1 fruit fly cellular context compared by ENCODE assay signal in the genomic region with DNA sequence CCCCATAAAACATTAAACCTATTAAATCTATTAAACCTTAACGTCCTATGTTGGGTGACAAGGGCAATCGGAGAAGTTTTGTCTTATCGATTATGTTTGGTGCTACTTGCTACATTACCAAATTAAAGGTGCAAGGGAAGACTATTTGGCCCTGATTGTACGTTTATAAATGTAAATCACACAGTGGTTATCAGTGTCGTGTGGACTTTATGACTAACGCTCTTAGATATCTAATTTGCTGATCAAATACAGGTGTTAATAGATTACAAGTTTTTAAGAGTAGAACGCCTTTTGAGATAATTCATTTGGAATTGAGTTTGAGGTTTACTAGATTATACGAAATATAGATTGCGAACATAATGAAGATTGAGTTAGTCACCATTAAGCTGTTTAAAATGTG.
TF ChIP-seq lines count a peak whose summit lies in the region.

No protein-coding gene starts in this region.

TF ChIP-seq in whole organism, embryonic, 481 proteins besides CTCF, POLR2A, EP300 and RAD21 (continued from another document and continues in another):
- TF ChIP-seq Sox100B (GFP tag; optimal IDR thresholded peaks at IDR 0.05; lab: Kevin White, UChicago): no peak
- no peak for TF ChIP-seq CG17361 (GFP tag; IDR thresholded peaks at IDR 0.05; lab: Robert Waterston, UW)
- TF ChIP-seq CG8924 (tag; optimal IDR thresholded peaks at IDR 0.05; lab: Kevin White, UChicago): no peak
- TF ChIP-seq HLH4C (GFP tag; IDR thresholded peaks at IDR 0.05; lab: Robert Waterston, UW; ENCODE audit: partially characterized antibody): no peak
- TF ChIP-seq sim (GFP tag; IDR thresholded peaks at IDR 0.05; lab: Robert Waterston, UW): no peak
- no peak for TF ChIP-seq mld (GFP tag; IDR thresholded peaks at IDR 0.05; lab: Robert Waterston, UW; ENCODE audit: partially characterized antibody)
- no peak for TF ChIP-seq CG11560 (tag; IDR thresholded peaks at IDR 0.05; lab: Robert Waterston, UW)
- TF ChIP-seq CG6765 (GFP tag; optimal IDR thresholded peaks at IDR 0.05; lab: Kevin White, UChicago): peak; percentile 44
- no peak for TF ChIP-seq fd96Cb (tag; optimal IDR thresholded peaks at IDR 0.05; lab: Kevin White, UChicago)
- no peak for TF ChIP-seq pfk (GFP tag; optimal IDR thresholded peaks at IDR 0.05; lab: Kevin White, UChicago)
- 0 out of 2 replicates have a peak, but pooled peaks have one; percentile 13 for TF ChIP-seq Atf6 (GFP tag; IDR thresholded peaks at IDR 0.05; lab: Robert Waterston, UW)
- TF ChIP-seq Trl (optimal IDR thresholded peaks at IDR 0.05; lab: Kevin White, UChicago): no peak
- TF ChIP-seq Trl (GFP tag; optimal IDR thresholded peaks at IDR 0.05; lab: Kevin White, UChicago): no peak
- TF ChIP-seq maf-S (GFP tag; optimal IDR thresholded peaks at IDR 0.05; lab: Kevin White, UChicago): no peak
- no peak for TF ChIP-seq sob (GFP tag; IDR thresholded peaks at IDR 0.05; lab: Robert Waterston, UW)
- TF ChIP-seq CG1603 (tag; optimal IDR thresholded peaks at IDR 0.05; lab: Kevin White, UChicago): no peak
- peak; percentile 81 for TF ChIP-seq lab (GFP tag; optimal IDR thresholded peaks at IDR 0.05; lab: Kevin White, UChicago)
- TF ChIP-seq stwl (tag; optimal IDR thresholded peaks at IDR 0.05; lab: Kevin White, UChicago): no peak
- no peak for TF ChIP-seq sisA (GFP tag; IDR thresholded peaks at IDR 0.05; lab: Robert Waterston, UW)
- no peak for TF ChIP-seq Ravus (GFP tag; IDR thresholded peaks at IDR 0.05; lab: Robert Waterston, UW)
- TF ChIP-seq Optix (GFP tag; IDR thresholded peaks at IDR 0.05; lab: Robert Waterston, UW): no peak
- TF ChIP-seq CG8290 (GFP tag; optimal IDR thresholded peaks at IDR 0.05; lab: Kevin White, UChicago): no peak
- TF ChIP-seq CG8290 (tag; optimal IDR thresholded peaks at IDR 0.05; lab: Kevin White, UChicago): no peak
- no peak for TF ChIP-seq az2 (GFP tag; optimal IDR thresholded peaks at IDR 0.05; lab: Kevin White, UChicago)
- no peak for TF ChIP-seq fd102C (GFP tag; optimal IDR thresholded peaks at IDR 0.05; lab: Kevin White, UChicago)
- TF ChIP-seq exex (tag; optimal IDR thresholded peaks at IDR 0.05; lab: Kevin White, UChicago): peak; percentile 88
- TF ChIP-seq CG6813 (GFP tag; optimal IDR thresholded peaks at IDR 0.05; lab: Kevin White, UChicago): peak; percentile 43
- TF ChIP-seq ERR (GFP tag; optimal IDR thresholded peaks at IDR 0.05; lab: Kevin White, UChicago): no peak
- no peak for TF ChIP-seq ttk (GFP tag; IDR thresholded peaks at IDR 0.05; lab: Robert Waterston, UW)
- peak; percentile 46 for TF ChIP-seq CG10543 (GFP tag; optimal IDR thresholded peaks at IDR 0.05; lab: Kevin White, UChicago)
- no peak for TF ChIP-seq Ssrp (tag; optimal IDR thresholded peaks at IDR 0.05; lab: Kevin White, UChicago)
- no peak for TF ChIP-seq CG2129 (GFP tag; IDR thresholded peaks at IDR 0.05; lab: Robert Waterston, UW; ENCODE audit: partially characterized antibody)
- TF ChIP-seq CG34376 (GFP tag; optimal IDR thresholded peaks at IDR 0.05; lab: Kevin White, UChicago): peak; percentile 88
- no peak for TF ChIP-seq CG6654 (GFP tag; optimal IDR thresholded peaks at IDR 0.05; lab: Kevin White, UChicago)
- TF ChIP-seq HmgZ (tag; optimal IDR thresholded peaks at IDR 0.05; lab: Kevin White, UChicago): peak; percentile 32
- TF ChIP-seq H2.0 (GFP tag; IDR thresholded peaks at IDR 0.05; lab: Robert Waterston, UW): no peak
- no peak for TF ChIP-seq Spps (tag; optimal IDR thresholded peaks at IDR 0.05; lab: Kevin White, UChicago)
- TF ChIP-seq Dip2 (GFP tag; IDR thresholded peaks at IDR 0.05; lab: Robert Waterston, UW): no peak
- no peak for TF ChIP-seq emc (GFP tag; optimal IDR thresholded peaks at IDR 0.05; lab: Kevin White, UChicago)
- TF ChIP-seq CG34224 (GFP tag; IDR thresholded peaks at IDR 0.05; lab: Robert Waterston, UW; ENCODE audit: partially characterized antibody): no peak
- TF ChIP-seq CG18619 (GFP tag; optimal IDR thresholded peaks at IDR 0.05; lab: Kevin White, UChicago): no peak
- TF ChIP-seq rib (GFP tag; IDR thresholded peaks at IDR 0.05; lab: Robert Waterston, UW): no peak
- TF ChIP-seq shn (GFP tag; optimal IDR thresholded peaks at IDR 0.05; lab: Kevin White, UChicago): no peak
- no peak for TF ChIP-seq schlank (tag; optimal IDR thresholded peaks at IDR 0.05; lab: Kevin White, UChicago)
- no peak for TF ChIP-seq MBD-R2 (GFP tag; IDR thresholded peaks at IDR 0.05; lab: Robert Waterston, UW)
- TF ChIP-seq CG3065 (GFP tag; optimal IDR thresholded peaks at IDR 0.05; lab: Kevin White, UChicago): no peak
- TF ChIP-seq ftz-f1 (GFP tag; optimal IDR thresholded peaks at IDR 0.05; lab: Kevin White, UChicago): no peak
- TF ChIP-seq tup (GFP tag; optimal IDR thresholded peaks at IDR 0.05; lab: Kevin White, UChicago): no peak
- no peak for TF ChIP-seq CG2889 (GFP tag; IDR thresholded peaks at IDR 0.05; lab: Robert Waterston, UW)
- TF ChIP-seq Oaz (GFP tag; IDR thresholded peaks at IDR 0.05; lab: Robert Waterston, UW): no peak
- peak; percentile 50 for TF ChIP-seq B-H2 (GFP tag; optimal IDR thresholded peaks at IDR 0.05; lab: Kevin White, UChicago)
- no peak for TF ChIP-seq Poxn (GFP tag; IDR thresholded peaks at IDR 0.05; lab: Robert Waterston, UW)
- no peak for TF ChIP-seq Doc3 (GFP tag; IDR thresholded peaks at IDR 0.05; lab: Robert Waterston, UW; ENCODE audit: partially characterized antibody)
- no peak for TF ChIP-seq dmrt11E (tag; optimal IDR thresholded peaks at IDR 0.05; lab: Kevin White, UChicago)
- no peak for TF ChIP-seq CG6254 (GFP tag; optimal IDR thresholded peaks at IDR 0.05; lab: Kevin White, UChicago)
- no peak for TF ChIP-seq sd (tag; optimal IDR thresholded peaks at IDR 0.05; lab: Kevin White, UChicago)
- TF ChIP-seq jing (GFP tag; optimal IDR thresholded peaks at IDR 0.05; lab: Kevin White, UChicago): no peak
- TF ChIP-seq hkb (optimal IDR thresholded peaks at IDR 0.05; lab: Kevin White, UChicago): no peak
- 0 out of 2 replicates have a peak, but pooled peaks have one; percentile 17 for TF ChIP-seq hkb (GFP tag; IDR thresholded peaks at IDR 0.05; lab: Robert Waterston, UW)
- TF ChIP-seq insv (GFP tag; optimal IDR thresholded peaks at IDR 0.05; lab: Kevin White, UChicago): no peak
- TF ChIP-seq CG32532 (GFP tag; IDR thresholded peaks at IDR 0.05; lab: Robert Waterston, UW): no peak
- no peak for TF ChIP-seq sc (optimal IDR thresholded peaks at IDR 0.05; lab: Kevin White, UChicago)
- no peak for TF ChIP-seq sc (GFP tag; optimal IDR thresholded peaks at IDR 0.05; lab: Kevin White, UChicago)
- TF ChIP-seq Neu2 (GFP tag; optimal IDR thresholded peaks at IDR 0.05; lab: Kevin White, UChicago; ENCODE audit: borderline replicate concordance): no peak
- no peak for TF ChIP-seq Bdp1 (GFP tag; optimal IDR thresholded peaks at IDR 0.05; lab: Kevin White, UChicago)
- TF ChIP-seq Hmx (GFP tag; optimal IDR thresholded peaks at IDR 0.05; lab: Kevin White, UChicago): no peak
- peak; percentile 51 for TF ChIP-seq Meics (GFP tag; optimal IDR thresholded peaks at IDR 0.05; lab: Kevin White, UChicago)
- no peak for TF ChIP-seq CG34422 (GFP tag; IDR thresholded peaks at IDR 0.05; lab: Robert Waterston, UW)
- no peak for TF ChIP-seq Bteb2 (GFP tag; optimal IDR thresholded peaks at IDR 0.05; lab: Kevin White, UChicago)
- peak; percentile 77 for TF ChIP-seq CG13296 (GFP tag; optimal IDR thresholded peaks at IDR 0.05; lab: Kevin White, UChicago)
- TF ChIP-seq Jarid2 (GFP tag; optimal IDR thresholded peaks at IDR 0.05; lab: Kevin White, UChicago): no peak
- no peak for TF ChIP-seq Ptx1 (GFP tag; IDR thresholded peaks at IDR 0.05; lab: Robert Waterston, UW)
- no peak for TF ChIP-seq trem (tag; optimal IDR thresholded peaks at IDR 0.05; lab: Kevin White, UChicago)
- TF ChIP-seq tio (GFP tag; optimal IDR thresholded peaks at IDR 0.05; lab: Kevin White, UChicago): no peak
- TF ChIP-seq CkIIα-i1 (GFP tag; IDR thresholded peaks at IDR 0.05; lab: Robert Waterston, UW): no peak
- no peak for TF ChIP-seq jumu (GFP tag; optimal IDR thresholded peaks at IDR 0.05; lab: Kevin White, UChicago)
- TF ChIP-seq CrebB (tag; optimal IDR thresholded peaks at IDR 0.05; lab: Kevin White, UChicago): peak; percentile 46
- TF ChIP-seq gt (GFP tag; IDR thresholded peaks at IDR 0.05; lab: Robert Waterston, UW): no peak
- TF ChIP-seq crp (GFP tag; optimal IDR thresholded peaks at IDR 0.05; lab: Kevin White, UChicago): no peak
- no peak for TF ChIP-seq HLHmδ (GFP tag; optimal IDR thresholded peaks at IDR 0.05; lab: Kevin White, UChicago)
- TF ChIP-seq CG13424 (tag; optimal IDR thresholded peaks at IDR 0.05; lab: Kevin White, UChicago): peak; percentile 9
- no peak for TF ChIP-seq CG9609 (GFP tag; optimal IDR thresholded peaks at IDR 0.05; lab: Kevin White, UChicago)
- TF ChIP-seq Sin3A (optimal IDR thresholded peaks at IDR 0.05; lab: Kevin White, UChicago): no peak
- TF ChIP-seq CG4820 (GFP tag; optimal IDR thresholded peaks at IDR 0.05; lab: Kevin White, UChicago): no peak
- TF ChIP-seq Six4 (GFP tag; optimal IDR thresholded peaks at IDR 0.05; lab: Kevin White, UChicago): no peak
- peak; percentile 65 for TF ChIP-seq BtbVII (GFP tag; optimal IDR thresholded peaks at IDR 0.05; lab: Kevin White, UChicago)
- peak; percentile 47 for TF ChIP-seq CG3281 (GFP tag; optimal IDR thresholded peaks at IDR 0.05; lab: Kevin White, UChicago)
- TF ChIP-seq slbo (GFP tag; IDR thresholded peaks at IDR 0.05; lab: Robert Waterston, UW): no peak
- no peak for TF ChIP-seq lola (GFP tag; optimal IDR thresholded peaks at IDR 0.05; lab: Kevin White, UChicago)
- TF ChIP-seq NC2α (GFP tag; optimal IDR thresholded peaks at IDR 0.05; lab: Kevin White, UChicago): no peak
- no peak for TF ChIP-seq vvl (GFP tag; IDR thresholded peaks at IDR 0.05; lab: Robert Waterston, UW)
- TF ChIP-seq chif (GFP tag; optimal IDR thresholded peaks at IDR 0.05; lab: Kevin White, UChicago): no peak
- no peak for TF ChIP-seq CG14860 (GFP tag; IDR thresholded peaks at IDR 0.05; lab: Robert Waterston, UW; ENCODE audit: partially characterized antibody)
- TF ChIP-seq ato (GFP tag; IDR thresholded peaks at IDR 0.05; lab: Robert Waterston, UW; ENCODE audit: partially characterized antibody): no peak
- no peak for TF ChIP-seq Max (GFP tag; optimal IDR thresholded peaks at IDR 0.05; lab: Kevin White, UChicago)
- peak; percentile 59 for TF ChIP-seq sug (tag; optimal IDR thresholded peaks at IDR 0.05; lab: Kevin White, UChicago)
- TF ChIP-seq pho (GFP tag; optimal IDR thresholded peaks at IDR 0.05; lab: Kevin White, UChicago): no peak
- no peak for TF ChIP-seq Eip74EF (GFP tag; optimal IDR thresholded peaks at IDR 0.05; lab: Kevin White, UChicago)
- no peak for TF ChIP-seq inv (GFP tag; IDR thresholded peaks at IDR 0.05; lab: Robert Waterston, UW; ENCODE audit: partially characterized antibody)
- no peak for TF ChIP-seq CG12391 (tag; optimal IDR thresholded peaks at IDR 0.05; lab: Kevin White, UChicago)
- no peak for TF ChIP-seq gfzf (GFP tag; optimal IDR thresholded peaks at IDR 0.05; lab: Kevin White, UChicago)
- no peak for TF ChIP-seq CG10366 (GFP tag; IDR thresholded peaks at IDR 0.05; lab: Robert Waterston, UW)
- no peak for TF ChIP-seq CG11456 (GFP tag; IDR thresholded peaks at IDR 0.05; lab: Robert Waterston, UW)
- peak; percentile 50 for TF ChIP-seq CG18599 (GFP tag; optimal IDR thresholded peaks at IDR 0.05; lab: Kevin White, UChicago)
- TF ChIP-seq zen2 (GFP tag; IDR thresholded peaks at IDR 0.05; lab: Robert Waterston, UW; ENCODE audit: partially characterized antibody): no peak
- TF ChIP-seq Gsc (GFP tag; IDR thresholded peaks at IDR 0.05; lab: Robert Waterston, UW): no peak
- TF ChIP-seq HLH3B (GFP tag; IDR thresholded peaks at IDR 0.05; lab: Robert Waterston, UW): no peak
- TF ChIP-seq sr (GFP tag; IDR thresholded peaks at IDR 0.05; lab: Robert Waterston, UW): no peak
- peak; percentile 13 for TF ChIP-seq Asciz (GFP tag; optimal IDR thresholded peaks at IDR 0.05; lab: Kevin White, UChicago)
- no peak for TF ChIP-seq prd (optimal IDR thresholded peaks at IDR 0.05; lab: Kevin White, UChicago)
- no peak for TF ChIP-seq prd (GFP tag; IDR thresholded peaks at IDR 0.05; lab: Robert Waterston, UW)
- TF ChIP-seq CG12659 (GFP tag; optimal IDR thresholded peaks at IDR 0.05; lab: Kevin White, UChicago): peak; percentile 24
- TF ChIP-seq CHES-1-like (GFP tag; optimal IDR thresholded peaks at IDR 0.05; lab: Kevin White, UChicago): no peak
- TF ChIP-seq vnd (GFP tag; IDR thresholded peaks at IDR 0.05; lab: Robert Waterston, UW; ENCODE audit: partially characterized antibody): no peak
- no peak for TF ChIP-seq CG12071 (GFP tag; optimal IDR thresholded peaks at IDR 0.05; lab: Kevin White, UChicago)
- no peak for TF ChIP-seq ase (GFP tag; IDR thresholded peaks at IDR 0.05; lab: Robert Waterston, UW)
- no peak for TF ChIP-seq CG12104 (GFP tag; optimal IDR thresholded peaks at IDR 0.05; lab: Kevin White, UChicago)
- no peak for TF ChIP-seq h (optimal IDR thresholded peaks at IDR 0.05; lab: Kevin White, UChicago)
- no peak for TF ChIP-seq dan (GFP tag; IDR thresholded peaks at IDR 0.05; lab: Robert Waterston, UW)
- no peak for TF ChIP-seq CG11504 (tag; optimal IDR thresholded peaks at IDR 0.05; lab: Kevin White, UChicago)
- TF ChIP-seq Fer1 (GFP tag; optimal IDR thresholded peaks at IDR 0.05; lab: Kevin White, UChicago): peak; percentile 77
- TF ChIP-seq zf30C (GFP tag; optimal IDR thresholded peaks at IDR 0.05; lab: Kevin White, UChicago): no peak
- TF ChIP-seq CG12236 (GFP tag; optimal IDR thresholded peaks at IDR 0.05; lab: Kevin White, UChicago): no peak
- TF ChIP-seq br (optimal IDR thresholded peaks at IDR 0.05; lab: Kevin White, UChicago): no peak
- TF ChIP-seq CG1024 (GFP tag; IDR thresholded peaks at IDR 0.05; lab: Robert Waterston, UW): no peak
- no peak for TF ChIP-seq CG1792 (GFP tag; optimal IDR thresholded peaks at IDR 0.05; lab: Kevin White, UChicago)
- TF ChIP-seq run (tag; optimal IDR thresholded peaks at IDR 0.05; lab: Kevin White, UChicago): no peak
- no peak for TF ChIP-seq ems (GFP tag; optimal IDR thresholded peaks at IDR 0.05; lab: Kevin White, UChicago)
- TF ChIP-seq NfI (GFP tag; optimal IDR thresholded peaks at IDR 0.05; lab: Kevin White, UChicago): no peak
- TF ChIP-seq CG11696 (GFP tag; IDR thresholded peaks at IDR 0.05; lab: Robert Waterston, UW): no peak
- no peak for TF ChIP-seq Chrac-16 (GFP tag; optimal IDR thresholded peaks at IDR 0.05; lab: Kevin White, UChicago)
- no peak for TF ChIP-seq CG9797 (GFP tag; optimal IDR thresholded peaks at IDR 0.05; lab: Kevin White, UChicago)
- no peak for TF ChIP-seq CG15479 (GFP tag; optimal IDR thresholded peaks at IDR 0.05; lab: Kevin White, UChicago)
- TF ChIP-seq sens (GFP tag; lab: Kevin White, UChicago): peak; percentile 50
- no peak for TF ChIP-seq Taf1 (GFP tag; IDR thresholded peaks at IDR 0.05; lab: Robert Waterston, UW)
